Worm (Caenorhabditis elegans) whole organism, midembryonic: Measurements from ENCODE around the gene H12D21.11.

Source experiments
- T22C8.4 ChIP-seq: fragments of 200-800 bp; sonication (Bioruptor generic); IDR thresholded peaks from 2 replicates; pipeline ENCODE4 v1.3.6; 2022; ENCODE audit warnings: missing genetic modification characterization, missing compliant biosample characterization
- cog-1 ChIP-seq: sonication (generic microtip); optimal IDR thresholded peaks from 2 replicates; lab custom pipeline; 2016; ENCODE audit warnings: missing genetic modification characterization, missing compliant biosample characterization
- flt-1 ChIP-seq: fragments of 200-800 bp; sonication (Bioruptor generic); IDR thresholded peaks from 2 replicates; pipeline ENCODE4 v1.3.6; 2022; ENCODE audit warnings: missing genetic modification characterization, missing compliant biosample characterization
- klf-2 ChIP-seq: fragments of 200-800 bp; sonication (Bioruptor generic); conservative IDR thresholded peaks from 2 replicates; pipeline ENCODE4 v1.3.6; 2022; ENCODE audit warnings: missing genetic modification reagents, missing genetic modification characterization, missing compliant biosample characterization
- med-1 ChIP-seq: sonication (generic microtip); optimal IDR thresholded peaks from 2 replicates; lab custom pipeline; 2017; ENCODE audit warnings: missing genetic modification characterization, mild to moderate bottlenecking, missing compliant biosample characterization, antibody characterized with exemption, missing genetic modification reagents; ENCODE audit not compliant: insufficient read depth
- ref-1 ChIP-seq: fragments of 200-800 bp; sonication (Bioruptor generic); conservative IDR thresholded peaks from 2 replicates; pipeline ENCODE4 v1.3.6; 2022; ENCODE audit warnings: missing genetic modification reagents, missing genetic modification characterization, missing compliant biosample characterization
- tab-1 ChIP-seq: fragments of 200-800 bp; sonication (Bioruptor generic); IDR thresholded peaks from 2 replicates; pipeline ENCODE4 v1.3.6; 2022; ENCODE audit warnings: missing genetic modification characterization, missing compliant biosample characterization
- ztf-23 ChIP-seq: fragments of 200-800 bp; sonication (Bioruptor generic); IDR thresholded peaks from 2 replicates; pipeline ENCODE4 v1.3.6; 2022; ENCODE audit warnings: missing genetic modification reagents, missing genetic modification characterization, missing compliant biosample characterization
- ztf-29 ChIP-seq: fragments of 200-800 bp; sonication (Bioruptor generic); IDR thresholded peaks from 2 replicates; pipeline ENCODE4 v1.3.6; 2022; ENCODE audit warnings: missing genetic modification reagents, missing genetic modification characterization, missing compliant biosample characterization

- TF ChIP-seq flt-1 (GFP tag; lab: Robert Waterston, UW) (no peak), ref-1 (no peak), T22C8.4 (GFP tag; lab: Robert Waterston, UW) (no peak), klf-2 (GFP tag; lab: Robert Waterston, UW) (no peak), ztf-29 (no peak), cog-1 (tag; lab: Kevin White, UChicago) (no peak), ztf-23 (GFP tag; lab: Robert Waterston, UW) (no peak), tab-1 (GFP tag; lab: Robert Waterston, UW) (no peak), med-1 (GFP tag; lab: Kevin White, UChicago) (no peak)
Observed at ce11 chrV:14907445-14907844, 8.3 kb upstream of the H12D21.11 start.
